Worm (Caenorhabditis elegans) whole organism, midembryonic: ENCODE results near the gene glb-14.

ENCODE experiments used
- T22C8.4 ChIP-seq: fragments of 200-800 bp; sonication (Bioruptor generic); IDR thresholded peaks from 2 replicates; pipeline ENCODE4 v1.3.6; 2022; ENCODE audit warnings: missing genetic modification characterization, missing compliant biosample characterization
- cog-1 ChIP-seq: sonication (generic microtip); optimal IDR thresholded peaks from 2 replicates; lab custom pipeline; 2016; ENCODE audit warnings: missing genetic modification characterization, missing compliant biosample characterization
- flt-1 ChIP-seq: fragments of 200-800 bp; sonication (Bioruptor generic); IDR thresholded peaks from 2 replicates; pipeline ENCODE4 v1.3.6; 2022; ENCODE audit warnings: missing genetic modification characterization, missing compliant biosample characterization
- klf-2 ChIP-seq: fragments of 200-800 bp; sonication (Bioruptor generic); conservative IDR thresholded peaks from 2 replicates; pipeline ENCODE4 v1.3.6; 2022; ENCODE audit warnings: missing genetic modification reagents, missing genetic modification characterization, missing compliant biosample characterization
- med-1 ChIP-seq: sonication (generic microtip); optimal IDR thresholded peaks from 2 replicates; lab custom pipeline; 2017; ENCODE audit warnings: missing genetic modification characterization, mild to moderate bottlenecking, missing compliant biosample characterization, antibody characterized with exemption, missing genetic modification reagents; ENCODE audit not compliant: insufficient read depth
- ref-1 ChIP-seq: fragments of 200-800 bp; sonication (Bioruptor generic); conservative IDR thresholded peaks from 2 replicates; pipeline ENCODE4 v1.3.6; 2022; ENCODE audit warnings: missing genetic modification reagents, missing genetic modification characterization, missing compliant biosample characterization
- tab-1 ChIP-seq: fragments of 200-800 bp; sonication (Bioruptor generic); IDR thresholded peaks from 2 replicates; pipeline ENCODE4 v1.3.6; 2022; ENCODE audit warnings: missing genetic modification characterization, missing compliant biosample characterization
- ztf-23 ChIP-seq: fragments of 200-800 bp; sonication (Bioruptor generic); IDR thresholded peaks from 2 replicates; pipeline ENCODE4 v1.3.6; 2022; ENCODE audit warnings: missing genetic modification reagents, missing genetic modification characterization, missing compliant biosample characterization
- ztf-29 ChIP-seq: fragments of 200-800 bp; sonication (Bioruptor generic); IDR thresholded peaks from 2 replicates; pipeline ENCODE4 v1.3.6; 2022; ENCODE audit warnings: missing genetic modification reagents, missing genetic modification characterization, missing compliant biosample characterization

- no peak for TF ChIP-seq ref-1
- TF ChIP-seq flt-1: no peak
- TF ChIP-seq cog-1 (tag; lab: Kevin White, UChicago): no peak
- TF ChIP-seq ztf-23 (GFP tag; lab: Robert Waterston, UW): no peak
- TF ChIP-seq tab-1: no peak
- no peak for TF ChIP-seq med-1 (GFP tag; lab: Kevin White, UChicago)
- no peak for TF ChIP-seq ztf-29 (GFP tag; lab: Robert Waterston, UW)
- TF ChIP-seq klf-2 (GFP tag; lab: Robert Waterston, UW): no peak
- TF ChIP-seq T22C8.4: no peak
These were observed 49.6 kb downstream of the glb-14 start, which contains the start of gene srh-219 for ce11 chrV:15495169-15495568.
